Worm (Caenorhabditis elegans) whole organism, L2 larva: ENCODE measurements around the gene eas-1.

Experiments used
- C34F6.9 ChIP-seq: fragments of 150-350 bp; optimal IDR thresholded peaks from 2 replicates; lab custom pipeline; 2014; ENCODE audit warnings: missing biosample characterization, missing genetic modification characterization
- F13H6.1 ChIP-seq: sonication (generic microtip); optimal IDR thresholded peaks from 2 replicates; lab custom pipeline; 2016; ENCODE audit warnings: missing genetic modification characterization, missing compliant biosample characterization
- ZK546.5 ChIP-seq: sonication (generic microtip); optimal IDR thresholded peaks from 2 replicates; lab custom pipeline; 2017; ENCODE audit warnings: missing biosample characterization, missing genetic modification characterization
- aly-2 ChIP-seq: fragments of 150-350 bp; optimal IDR thresholded peaks from 2 replicates; lab custom pipeline; 2014; ENCODE audit warnings: missing biosample characterization, missing genetic modification characterization
- blmp-1 ChIP-seq: sonication (generic microtip); optimal IDR thresholded peaks from 2 replicates; lab custom pipeline; 2017; ENCODE audit warnings: missing genetic modification characterization, mild to moderate bottlenecking, missing compliant biosample characterization, antibody characterized with exemption, moderate library complexity; ENCODE audit not compliant: insufficient read depth
- ceh-16 ChIP-seq: fragments of 150-350 bp; optimal IDR thresholded peaks from 2 replicates; lab custom pipeline; 2014; ENCODE audit warnings: missing biosample characterization, missing genetic modification characterization
- crh-2 ChIP-seq: sonication (generic microtip); optimal IDR thresholded peaks from 2 replicates; lab custom pipeline; 2017; ENCODE audit warnings: missing biosample characterization, missing genetic modification characterization
- egl-27 ChIP-seq: sonication (generic microtip); optimal IDR thresholded peaks from 3 replicates; lab custom pipeline; 2017; ENCODE audit warnings: missing biosample characterization, missing genetic modification reagents, missing genetic modification characterization
- elt-1 ChIP-seq: fragments of 150-350 bp; optimal IDR thresholded peaks from 2 replicates; lab custom pipeline; 2014; ENCODE audit warnings: missing biosample characterization, missing genetic modification characterization
- elt-3 ChIP-seq: sonication (generic microtip); optimal IDR thresholded peaks from 2 replicates; lab custom pipeline; 2017; ENCODE audit warnings: missing biosample characterization, missing genetic modification characterization
- fos-1 ChIP-seq: fragments of 150-350 bp; optimal IDR thresholded peaks from 2 replicates; lab custom pipeline; 2014; ENCODE audit warnings: missing biosample characterization, missing genetic modification characterization
- lin-11 ChIP-seq: fragments of 150-350 bp; sonication (generic microtip); optimal IDR thresholded peaks from 2 replicates; lab custom pipeline; 2014; ENCODE audit warnings: missing biosample characterization, missing genetic modification characterization, inconsistent platforms, mixed read lengths
- lin-39 ChIP-seq: fragments of 150-350 bp; optimal IDR thresholded peaks from 2 replicates; lab custom pipeline; 2014; ENCODE audit warnings: missing biosample characterization, missing genetic modification reagents, missing genetic modification characterization
- lsy-2 ChIP-seq, 2 experiments: fragments of 150-350 bp in 1 of 2; sonication (generic microtip) in 1 of 2; optimal IDR thresholded peaks; 2 replicates each; lab custom pipeline; 2014 to 2017; ENCODE audit warnings: missing biosample characterization in 2 of 2, missing genetic modification characterization in 2 of 2
- mab-5 ChIP-seq: fragments of 150-350 bp; optimal IDR thresholded peaks from 2 replicates; lab custom pipeline; 2014; ENCODE audit warnings: missing biosample characterization, missing genetic modification characterization
- mdl-1 ChIP-seq, 2 experiments: fragments of 150-350 bp in 1 of 2; sonication (generic microtip) in 1 of 2; optimal IDR thresholded peaks; 2 replicates each; lab custom pipeline; 2017; ENCODE audit warnings: missing biosample characterization in 2 of 2, missing genetic modification characterization in 2 of 2
- nhr-10 ChIP-seq: sonication (generic microtip); optimal IDR thresholded peaks from 2 replicates; lab custom pipeline; 2017; ENCODE audit warnings: missing biosample characterization, missing genetic modification characterization
- nhr-11 ChIP-seq: fragments of 150-350 bp; optimal IDR thresholded peaks from 2 replicates; lab custom pipeline; 2014; ENCODE audit warnings: missing biosample characterization, missing genetic modification characterization
- nhr-129 ChIP-seq: fragments of 150-350 bp; optimal IDR thresholded peaks from 2 replicates; lab custom pipeline; 2014; ENCODE audit warnings: missing biosample characterization, missing genetic modification characterization
- nhr-21 ChIP-seq: fragments of 150-350 bp; optimal IDR thresholded peaks from 2 replicates; lab custom pipeline; 2014; ENCODE audit warnings: missing biosample characterization, missing genetic modification characterization
- nhr-23 ChIP-seq: fragments of 150-350 bp; optimal IDR thresholded peaks from 2 replicates; lab custom pipeline; 2014; ENCODE audit warnings: missing biosample characterization, missing genetic modification reagents, missing genetic modification characterization
- nhr-237 ChIP-seq: fragments of 150-350 bp; optimal IDR thresholded peaks from 2 replicates; lab custom pipeline; 2014; ENCODE audit warnings: missing biosample characterization, missing genetic modification characterization
- nhr-25 ChIP-seq: fragments of 150-350 bp; sonication (generic microtip); optimal IDR thresholded peaks from 3 replicates; lab custom pipeline; 2014; ENCODE audit warnings: missing biosample characterization, missing genetic modification characterization
- nhr-6 ChIP-seq: fragments of 150-350 bp; optimal IDR thresholded peaks from 2 replicates; lab custom pipeline; 2014; ENCODE audit warnings: missing biosample characterization, missing genetic modification characterization
- sem-4 ChIP-seq: fragments of 150-350 bp; optimal IDR thresholded peaks from 2 replicates; lab custom pipeline; 2014; ENCODE audit warnings: missing biosample characterization, missing genetic modification reagents, missing genetic modification characterization
- skn-1 ChIP-seq: sonication (generic microtip); optimal IDR thresholded peaks from 2 replicates; lab custom pipeline; 2017; ENCODE audit warnings: missing biosample characterization, missing genetic modification characterization
- sma-3 ChIP-seq: sonication (generic microtip); optimal IDR thresholded peaks from 2 replicates; lab custom pipeline; 2016; ENCODE audit warnings: missing genetic modification reagents, missing genetic modification characterization, missing compliant biosample characterization
- sma-9 ChIP-seq, 2 experiments: fragments of 150-350 bp in 1 of 2; sonication (generic microtip) in 1 of 2; optimal IDR thresholded peaks; 2 replicates each; lab custom pipeline; 2014 to 2016; ENCODE audit warnings: missing genetic modification characterization in 2 of 2, mild to moderate bottlenecking in 1 of 2, missing biosample characterization in 1 of 2, missing compliant biosample characterization in 1 of 2, missing genetic modification reagents in 1 of 2, moderate library complexity in 1 of 2
- unc-55 ChIP-seq: fragments of 150-350 bp; sonication (generic microtip); optimal IDR thresholded peaks from 3 replicates; lab custom pipeline; 2014; ENCODE audit warnings: missing biosample characterization, missing genetic modification reagents, missing genetic modification characterization

eas-1 gene

ce11 chrII:4728687-4729086 is 11.5 kb upstream of the eas-1 start:
- TF ChIP-seq fos-1 (tag; lab: Kevin White, UChicago): peak; percentile 95
- TF ChIP-seq skn-1 (tag; lab: Kevin White, UChicago): no peak
- peak in 1 of 2 experiments; percentile 61 for TF ChIP-seq lsy-2 (tag; optimal IDR thresholded peaks at IDR 0.05; lab: Kevin White, UChicago)
- TF ChIP-seq sma-9 (GFP tag; optimal IDR thresholded peaks at IDR 0.05; lab: Kevin White, UChicago): peak; percentile 65
- no peak for TF ChIP-seq sma-9 (tag; optimal IDR thresholded peaks at IDR 0.05; lab: Kevin White, UChicago)
- peak; percentile 46 for TF ChIP-seq C34F6.9 (tag; lab: Kevin White, UChicago)
- peak; percentile 72 for TF ChIP-seq nhr-129 (tag; lab: Kevin White, UChicago)
- no peak for TF ChIP-seq lin-11 (tag; lab: Kevin White, UChicago)
- TF ChIP-seq aly-2 (tag; lab: Kevin White, UChicago): no peak
- TF ChIP-seq F13H6.1: peak; percentile 65
- TF ChIP-seq crh-2 (tag; lab: Kevin White, UChicago): peak; percentile 76
- no peak for TF ChIP-seq ZK546.5 (tag; lab: Kevin White, UChicago)
- peak; percentile 3 for TF ChIP-seq sma-3 (GFP tag; lab: Kevin White, UChicago)
- no peak for TF ChIP-seq ceh-16 (tag; lab: Kevin White, UChicago)

- TF ChIP-seq lin-39 (tag; lab: Kevin White, UChicago): no peak
- no peak for TF ChIP-seq nhr-6 (tag; lab: Kevin White, UChicago)
Observed at ce11 chrII:4729733-4730132, 10.5 kb upstream of the eas-1 start, which contains the start of gene F41C3.7. Gene F41C3.7, plus strand, starts transcription at chrII:4730033.

ce11 chrII:4733848-4734247 is 6.4 kb upstream of the eas-1 start, which contains the start of gene F41C3.11:
Gene F41C3.11, minus strand, starts transcription at chrII:4733948.
- TF ChIP-seq nhr-10 (tag; lab: Kevin White, UChicago): no peak
- no peak for TF ChIP-seq nhr-23 (tag; lab: Kevin White, UChicago)
- no peak for TF ChIP-seq sma-9 (GFP tag; optimal IDR thresholded peaks at IDR 0.05; lab: Kevin White, UChicago)
- no peak for TF ChIP-seq sma-9 (tag; optimal IDR thresholded peaks at IDR 0.05; lab: Kevin White, UChicago)
- no peak for TF ChIP-seq nhr-129 (tag; lab: Kevin White, UChicago)
- TF ChIP-seq sem-4 (tag; lab: Kevin White, UChicago): no peak
- TF ChIP-seq nhr-21 (tag; lab: Kevin White, UChicago): no peak
- no peak for TF ChIP-seq elt-3 (tag; lab: Kevin White, UChicago)
- no peak for TF ChIP-seq nhr-237 (tag; lab: Kevin White, UChicago)
- TF ChIP-seq nhr-6 (tag; lab: Kevin White, UChicago): no peak
- TF ChIP-seq nhr-11 (tag; lab: Kevin White, UChicago): no peak
- TF ChIP-seq aly-2 (tag; lab: Kevin White, UChicago): no peak
- TF ChIP-seq egl-27 (tag; lab: Kevin White, UChicago): no peak
- no peak for TF ChIP-seq fos-1 (tag; lab: Kevin White, UChicago)
- TF ChIP-seq elt-1 (tag; lab: Kevin White, UChicago): no peak
- no peak for TF ChIP-seq lin-11 (tag; lab: Kevin White, UChicago)
- no peak for TF ChIP-seq blmp-1 (tag; lab: Kevin White, UChicago)
- TF ChIP-seq ZK546.5 (tag; lab: Kevin White, UChicago): no peak
- TF ChIP-seq mdl-1 (tag; optimal IDR thresholded peaks at IDR 0.05; lab: Kevin White, UChicago): no peak
- TF ChIP-seq F13H6.1: no peak
- TF ChIP-seq lin-39 (tag; lab: Kevin White, UChicago): no peak

- TF ChIP-seq egl-27 (tag; lab: Kevin White, UChicago) (no peak), nhr-11 (tag; lab: Kevin White, UChicago) (no peak), elt-1 (tag; lab: Kevin White, UChicago) (no peak), nhr-25 (peak; percentile 10), blmp-1 (tag; lab: Kevin White, UChicago) (peak; percentile 93), nhr-237 (tag; lab: Kevin White, UChicago) (no peak)
Observed at ce11 chrII:4734477-4734876, 5.7 kb upstream of the eas-1 start.

- peak; percentile 45 for TF ChIP-seq sma-9 (GFP tag; optimal IDR thresholded peaks at IDR 0.05; lab: Kevin White, UChicago)
- TF ChIP-seq sma-9 (tag; optimal IDR thresholded peaks at IDR 0.05; lab: Kevin White, UChicago): no peak
- TF ChIP-seq F13H6.1: peak; percentile 28
- peak; percentile 26 for TF ChIP-seq C34F6.9 (tag; lab: Kevin White, UChicago)
- TF ChIP-seq nhr-129 (tag; lab: Kevin White, UChicago): no peak
- no peak for TF ChIP-seq nhr-25
- no peak for TF ChIP-seq unc-55 (GFP tag; lab: Kevin White, UChicago)
- peak in 1 of 2 experiments; percentile 33 for TF ChIP-seq lsy-2 (tag; optimal IDR thresholded peaks at IDR 0.05; lab: Kevin White, UChicago)
- TF ChIP-seq mab-5 (tag; lab: Kevin White, UChicago): peak; percentile 30
- TF ChIP-seq, all 48 proteins: peak for 5
Observed at ce11 chrII:4736585-4736984, 3.6 kb upstream of the eas-1 start.
